Worm (Caenorhabditis elegans) whole organism, late embryonic: ENCODE results near the gene C49F8.14.

Source experiments
- C08G9.2 ChIP-seq: sonication (generic microtip); optimal IDR thresholded peaks from 2 replicates; lab custom pipeline; 2016; ENCODE audit warnings: mild to moderate bottlenecking, missing genetic modification characterization, moderate library complexity, missing compliant biosample characterization
- C38D4.7 ChIP-seq: fragments of 200-800 bp; sonication (Bioruptor generic); optimal IDR thresholded peaks from 2 replicates; lab custom pipeline; 2018; ENCODE audit warnings: mild to moderate bottlenecking, missing genetic modification characterization, moderate library complexity, missing compliant biosample characterization
- K09A11.1 ChIP-seq: sonication (generic microtip); optimal IDR thresholded peaks from 2 replicates; lab custom pipeline; 2017; ENCODE audit warnings: antibody characterized with exemption, mild to moderate bottlenecking, missing genetic modification characterization, missing compliant biosample characterization; ENCODE audit not compliant: insufficient read depth
- T23F11.4 ChIP-seq: fragments of 200-800 bp; sonication (Bioruptor generic); optimal IDR thresholded peaks from 2 replicates; lab custom pipeline; 2018; ENCODE audit warnings: mild to moderate bottlenecking, missing genetic modification characterization, missing compliant biosample characterization
- ama-1 ChIP-seq: fragments of 150-350 bp; optimal IDR thresholded peaks from 2 replicates; lab custom pipeline; 2014
- ceh-14 ChIP-seq: sonication (generic microtip); optimal IDR thresholded peaks from 2 replicates; lab custom pipeline; 2016; ENCODE audit warnings: missing genotype, missing genetic modification characterization, missing compliant biosample characterization
- ceh-18 ChIP-seq: sonication (generic microtip); optimal IDR thresholded peaks from 2 replicates; lab custom pipeline; 2016; ENCODE audit warnings: missing genetic modification characterization, missing compliant biosample characterization
- ceh-19 ChIP-seq: fragments of 200-800 bp; sonication (Bioruptor generic); optimal IDR thresholded peaks from 2 replicates; lab custom pipeline; 2018; ENCODE audit warnings: mild to moderate bottlenecking, missing genetic modification characterization, missing compliant biosample characterization
- ceh-2 ChIP-seq: sonication (generic microtip); optimal IDR thresholded peaks from 2 replicates; lab custom pipeline; 2016; ENCODE audit warnings: missing genotype, missing genetic modification characterization, missing compliant biosample characterization
- ceh-22 ChIP-seq: sonication (generic microtip); optimal IDR thresholded peaks from 2 replicates; lab custom pipeline; 2017; ENCODE audit warnings: missing biosample characterization, missing genetic modification characterization
- ceh-31 ChIP-seq: sonication (generic microtip); optimal IDR thresholded peaks from 2 replicates; lab custom pipeline; 2016; ENCODE audit warnings: missing genetic modification characterization, missing compliant biosample characterization
- ceh-45 ChIP-seq: fragments of 200-800 bp; sonication (Bioruptor generic); IDR thresholded peaks from 2 replicates; pipeline ENCODE4 v1.3.6; 2022; ENCODE audit warnings: missing genetic modification reagents, missing genetic modification characterization, missing compliant biosample characterization
- ceh-48 ChIP-seq: sonication (generic microtip); optimal IDR thresholded peaks from 2 replicates; lab custom pipeline; 2016; ENCODE audit warnings: missing genetic modification characterization, inconsistent platforms, missing compliant biosample characterization
- ceh-6 ChIP-seq: fragments of 200-800 bp; sonication (Bioruptor generic); optimal IDR thresholded peaks from 2 replicates; lab custom pipeline; 2018; ENCODE audit warnings: mild to moderate bottlenecking, missing genetic modification characterization, missing compliant biosample characterization
- ceh-9 ChIP-seq: sonication (generic microtip); optimal IDR thresholded peaks from 2 replicates; lab custom pipeline; 2016; ENCODE audit warnings: mild to moderate bottlenecking, missing genetic modification characterization, inconsistent platforms, missing compliant biosample characterization
- che-1 ChIP-seq: sonication (generic microtip); optimal IDR thresholded peaks from 2 replicates; lab custom pipeline; 2016; ENCODE audit warnings: mild to moderate bottlenecking, missing genetic modification characterization, missing compliant biosample characterization
- dve-1 ChIP-seq: sonication (generic microtip); optimal IDR thresholded peaks from 2 replicates; lab custom pipeline; 2017; ENCODE audit warnings: antibody characterized with exemption, mild to moderate bottlenecking, missing genetic modification characterization, missing compliant biosample characterization
- elt-2 ChIP-seq: sonication (generic microtip); optimal IDR thresholded peaks from 2 replicates; lab custom pipeline; 2016; ENCODE audit warnings: missing genetic modification reagents, missing genetic modification characterization, missing compliant biosample characterization
- eyg-1 ChIP-seq: sonication (generic microtip); optimal IDR thresholded peaks from 2 replicates; lab custom pipeline; 2016; ENCODE audit warnings: missing genotype, missing genetic modification characterization, missing compliant biosample characterization
- fax-1 ChIP-seq: sonication (generic microtip); optimal IDR thresholded peaks from 2 replicates; lab custom pipeline; 2016; ENCODE audit warnings: missing genotype, missing genetic modification characterization, missing compliant biosample characterization
- fkh-10 ChIP-seq: fragments of 150-350 bp; optimal IDR thresholded peaks from 2 replicates; lab custom pipeline; 2014; ENCODE audit warnings: missing biosample characterization, missing genetic modification reagents, missing genetic modification characterization
- fkh-6 ChIP-seq: sonication (generic microtip); optimal IDR thresholded peaks from 2 replicates; lab custom pipeline; 2016; ENCODE audit warnings: missing genetic modification characterization, missing compliant biosample characterization
- hlh-13 ChIP-seq: fragments of 200-800 bp; sonication (Bioruptor generic); optimal IDR thresholded peaks from 2 replicates; lab custom pipeline; 2018; ENCODE audit warnings: mild to moderate bottlenecking, missing genetic modification characterization, missing compliant biosample characterization
- hlh-30 ChIP-seq: sonication (generic microtip); optimal IDR thresholded peaks from 2 replicates; lab custom pipeline; 2017; ENCODE audit warnings: antibody characterized with exemption, missing genetic modification characterization, missing compliant biosample characterization; ENCODE audit not compliant: insufficient read depth
- hlh-6 ChIP-seq: sonication (generic microtip); optimal IDR thresholded peaks from 2 replicates; lab custom pipeline; 2016; ENCODE audit warnings: missing genotype, missing genetic modification characterization, missing compliant biosample characterization
- hlh-8 ChIP-seq: sonication (generic microtip); optimal IDR thresholded peaks from 2 replicates; lab custom pipeline; 2016; ENCODE audit warnings: missing genotype, missing genetic modification characterization, missing compliant biosample characterization
- nfya-1 ChIP-seq: sonication (generic microtip); optimal IDR thresholded peaks from 2 replicates; lab custom pipeline; 2017; ENCODE audit warnings: missing genetic modification characterization, mild to moderate bottlenecking, missing compliant biosample characterization, antibody characterized with exemption, moderate library complexity
- nhr-11 ChIP-seq: fragments of 150-350 bp; optimal IDR thresholded peaks from 2 replicates; lab custom pipeline; 2014; ENCODE audit warnings: missing biosample characterization, missing genetic modification characterization
- npax-4 ChIP-seq: sonication (generic microtip); optimal IDR thresholded peaks from 2 replicates; lab custom pipeline; 2016; ENCODE audit warnings: missing genetic modification characterization, missing compliant biosample characterization
- odd-2 ChIP-seq: sonication (generic microtip); optimal IDR thresholded peaks from 2 replicates; lab custom pipeline; 2017; ENCODE audit warnings: antibody characterized with exemption, mild to moderate bottlenecking, missing genetic modification characterization, missing compliant biosample characterization
- pat-9 ChIP-seq: fragments of 200-800 bp; sonication (Bioruptor generic); optimal IDR thresholded peaks from 2 replicates; lab custom pipeline; 2018; ENCODE audit warnings: mild to moderate bottlenecking, missing genetic modification characterization, moderate library complexity, missing compliant biosample characterization
- pax-1 ChIP-seq: fragments of 150-350 bp; optimal IDR thresholded peaks from 2 replicates; lab custom pipeline; 2014; ENCODE audit warnings: missing biosample characterization, missing genetic modification characterization
- pqm-1 ChIP-seq: sonication (generic microtip); optimal IDR thresholded peaks from 2 replicates; lab custom pipeline; 2016; ENCODE audit warnings: missing genetic modification characterization, missing compliant biosample characterization
- ref-2 ChIP-seq: sonication (generic microtip); optimal IDR thresholded peaks from 2 replicates; lab custom pipeline; 2016; ENCODE audit warnings: missing genetic modification characterization, missing compliant biosample characterization
- rnt-1 ChIP-seq: sonication (generic microtip); optimal IDR thresholded peaks from 2 replicates; lab custom pipeline; 2016; ENCODE audit warnings: missing genetic modification characterization, missing compliant biosample characterization
- sdc-2 ChIP-seq: sonication (generic microtip); optimal IDR thresholded peaks from 2 replicates; lab custom pipeline; 2016; ENCODE audit warnings: missing genotype, missing genetic modification characterization, missing compliant biosample characterization
- sox-2 ChIP-seq: fragments of 200-800 bp; sonication (Bioruptor generic); IDR thresholded peaks from 2 replicates; pipeline ENCODE4 v1.3.6; 2022; ENCODE audit warnings: missing genetic modification reagents, missing genetic modification characterization, missing compliant biosample characterization
- syd-9 ChIP-seq: sonication (generic microtip); optimal IDR thresholded peaks from 2 replicates; lab custom pipeline; 2016; ENCODE audit warnings: mild to moderate bottlenecking, missing genetic modification characterization, moderate library complexity, missing compliant biosample characterization
- tbx-2 ChIP-seq: sonication (generic microtip); optimal IDR thresholded peaks from 2 replicates; lab custom pipeline; 2016; ENCODE audit warnings: missing genetic modification characterization, missing compliant biosample characterization
- tbx-7 ChIP-seq: sonication (generic microtip); optimal IDR thresholded peaks from 2 replicates; lab custom pipeline; 2016; ENCODE audit warnings: missing genotype, missing genetic modification characterization, missing compliant biosample characterization
- unc-42 ChIP-seq: sonication (generic microtip); optimal IDR thresholded peaks from 2 replicates; lab custom pipeline; 2016; ENCODE audit warnings: missing genotype, missing genetic modification characterization, missing compliant biosample characterization
- unc-55 ChIP-seq: sonication (generic microtip); optimal IDR thresholded peaks from 2 replicates; lab custom pipeline; 2017; ENCODE audit warnings: missing biosample characterization, missing genetic modification reagents, missing genetic modification characterization
- zip-5 ChIP-seq: sonication (generic microtip); optimal IDR thresholded peaks from 2 replicates; lab custom pipeline; 2016; ENCODE audit warnings: missing genetic modification characterization, missing compliant biosample characterization
- ztf-16 ChIP-seq: sonication (generic microtip); optimal IDR thresholded peaks from 2 replicates; lab custom pipeline; 2017; ENCODE audit warnings: missing genetic modification characterization, missing compliant biosample characterization

C49F8.14 gene

DNA sequence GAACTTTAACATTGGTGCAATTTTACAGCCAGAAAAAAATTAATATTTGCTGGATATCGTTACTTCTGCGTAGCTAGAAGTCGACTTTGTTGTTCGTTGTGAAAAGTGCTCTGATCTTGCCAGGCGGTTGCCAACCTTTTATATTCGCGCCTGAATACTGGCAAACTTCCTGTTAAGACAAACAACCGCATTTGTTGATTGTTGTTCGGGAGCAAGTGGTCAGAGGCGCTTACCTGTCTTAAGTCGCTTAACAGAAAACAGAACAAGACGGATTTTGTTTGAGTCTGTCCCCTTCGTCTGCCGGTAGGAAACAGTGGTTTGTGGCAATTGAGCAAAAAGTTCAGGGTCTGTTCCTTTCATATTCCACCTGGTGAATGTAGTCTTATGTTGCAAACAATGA is 14.3 kb downstream of the C49F8.14 start, which contains the start of gene C49F8.15:
Gene C49F8.15, minus strand, starts transcription at position 101 of the 400 bp plus-strand sequence.
- TF ChIP-seq eyg-1 (tag; lab: Kevin White, UChicago) (no peak), tbx-2 (tag; lab: Kevin White, UChicago) (no peak), ceh-9 (no peak), hlh-8 (tag; lab: Kevin White, UChicago) (no peak), fkh-6 (no peak), pat-9 (tag; lab: Kevin White, UChicago) (no peak), ama-1 (lab: Kevin White, UChicago) (no peak), K09A11.1 (tag; lab: Kevin White, UChicago) (no peak), pqm-1 (tag; lab: Kevin White, UChicago) (no peak), rnt-1 (tag; lab: Kevin White, UChicago) (no peak), npax-4 (tag; lab: Kevin White, UChicago) (no peak), hlh-13 (GFP tag; lab: Kevin White, UChicago) (no peak), zip-5 (tag; lab: Kevin White, UChicago) (no peak), ceh-2 (tag; lab: Kevin White, UChicago) (no peak), sdc-2 (tag; lab: Kevin White, UChicago) (no peak), pax-1 (tag; lab: Kevin White, UChicago) (no peak)

DNA sequence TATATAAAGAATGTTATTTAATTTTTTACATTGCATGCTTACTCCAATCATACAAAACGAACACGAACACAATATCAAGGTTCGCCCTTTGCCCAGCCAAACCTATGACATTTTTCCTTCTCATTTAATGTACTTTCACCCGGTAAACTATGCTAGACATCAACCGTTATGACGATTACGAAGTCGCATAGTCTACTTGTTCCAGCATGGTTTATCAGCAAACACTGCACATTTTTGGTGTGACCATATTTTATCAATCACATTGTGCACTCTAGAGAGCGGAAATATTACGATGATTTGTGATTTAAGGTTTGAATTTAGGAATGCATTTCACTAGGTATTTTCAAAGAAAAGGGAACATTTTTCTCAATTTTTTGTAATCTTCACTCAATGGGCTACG is 16.1 kb downstream of the C49F8.14 start:
- TF ChIP-seq sox-2 (GFP tag; lab: Robert Waterston, UW) (no peak), unc-55 (GFP tag; lab: Kevin White, UChicago) (no peak), tbx-7 (tag; lab: Kevin White, UChicago) (no peak), elt-2 (tag; lab: Kevin White, UChicago) (peak; percentile 43)

DNA sequence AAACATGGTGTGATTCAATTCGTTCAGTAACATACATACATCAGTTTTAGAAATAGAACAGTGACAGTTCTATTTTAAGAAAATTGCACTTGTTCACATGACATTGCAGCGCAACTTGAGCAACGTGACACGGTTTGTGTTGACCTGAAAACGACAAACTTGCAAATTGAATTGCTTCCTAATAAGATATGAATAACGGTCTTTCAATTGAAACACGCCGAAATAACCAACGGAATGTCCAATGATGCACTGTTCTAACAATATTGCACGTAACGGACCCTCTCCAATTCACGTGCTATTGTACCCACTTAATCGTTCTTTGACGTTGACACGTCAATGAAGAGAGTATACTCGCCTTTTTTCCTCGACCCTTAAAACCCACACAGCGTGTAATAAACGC is 16.9 kb downstream of the C49F8.14 start:
- TF ChIP-seq ceh-45 (GFP tag; lab: Robert Waterston, UW) (no peak), nfya-1 (no peak), T23F11.4 (no peak), ref-2 (tag; lab: Kevin White, UChicago) (no peak), pqm-1 (tag; lab: Kevin White, UChicago) (no peak), pat-9 (tag; lab: Kevin White, UChicago) (no peak), nhr-11 (no peak), rnt-1 (tag; lab: Kevin White, UChicago) (no peak), ceh-22 (tag; lab: Kevin White, UChicago) (no peak), unc-42 (tag; lab: Kevin White, UChicago) (no peak), C38D4.7 (no peak)

DNA sequence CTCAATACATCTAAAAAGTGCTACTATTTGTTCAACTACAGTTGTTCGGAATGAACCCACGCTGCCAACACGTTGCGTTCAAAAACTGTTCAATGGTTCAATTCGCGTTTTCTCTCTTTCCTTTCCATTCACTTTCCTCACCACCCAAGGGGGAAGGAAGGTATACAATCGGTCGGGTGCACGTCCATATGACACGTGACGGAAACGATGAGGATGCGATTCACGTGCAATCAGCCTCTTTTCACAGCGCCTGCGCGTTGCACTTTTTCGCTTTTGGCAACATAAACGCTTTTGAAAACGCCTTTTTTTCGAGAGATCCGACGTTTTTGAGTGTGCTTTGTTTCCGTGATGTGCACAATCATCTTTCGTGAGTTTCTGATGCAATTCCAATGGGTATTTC is 18.2 kb downstream of the C49F8.14 start:
- TF ChIP-seq ref-2 (tag; lab: Kevin White, UChicago) (no peak), ceh-18 (tag; lab: Kevin White, UChicago) (peak; percentile 59), tbx-2 (tag; lab: Kevin White, UChicago) (peak; percentile 22), ceh-2 (tag; lab: Kevin White, UChicago) (no peak), ceh-19 (GFP tag; lab: Kevin White, UChicago) (no peak), elt-2 (tag; lab: Kevin White, UChicago) (no peak), fkh-10 (GFP tag; lab: Kevin White, UChicago) (no peak), ceh-31 (tag; lab: Kevin White, UChicago) (peak; percentile 2), unc-55 (GFP tag; lab: Kevin White, UChicago) (no peak), hlh-30 (tag; lab: Kevin White, UChicago) (peak; percentile 93), unc-42 (tag; lab: Kevin White, UChicago) (no peak)

DNA sequence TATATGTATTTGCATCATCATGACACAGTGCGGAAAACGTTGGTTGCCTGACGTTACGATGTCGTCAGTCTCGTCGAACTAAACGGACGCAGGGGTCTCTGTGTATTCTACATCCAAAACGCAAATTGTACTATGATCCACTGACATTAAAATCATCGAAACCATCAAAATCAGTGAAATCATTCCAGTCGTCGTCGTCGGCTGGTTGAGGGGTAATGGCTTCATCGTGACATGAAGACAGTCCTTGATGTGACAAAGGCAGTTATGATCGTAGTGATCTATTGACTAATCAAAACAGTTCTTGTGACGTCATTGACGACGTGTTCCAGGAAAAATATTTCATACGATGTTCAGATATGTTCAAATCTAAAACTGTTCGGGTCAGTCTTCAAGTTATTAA is 19.1 kb downstream of the C49F8.14 start:
- TF ChIP-seq ceh-48, result no peak
- no peak for TF ChIP-seq sox-2 (GFP tag; lab: Robert Waterston, UW)
- TF ChIP-seq hlh-6 (tag; lab: Kevin White, UChicago), result no peak
- no peak for TF ChIP-seq nfya-1
- no peak for TF ChIP-seq odd-2 (tag; lab: Kevin White, UChicago)
- no peak for TF ChIP-seq ceh-31 (tag; lab: Kevin White, UChicago)
- no peak for TF ChIP-seq fax-1 (tag; lab: Kevin White, UChicago)
- TF ChIP-seq C08G9.2 (tag; lab: Kevin White, UChicago), result no peak
- no peak for TF ChIP-seq dve-1 (tag; lab: Kevin White, UChicago)
- TF ChIP-seq fkh-6, result no peak
- no peak for TF ChIP-seq ztf-16 (tag; lab: Kevin White, UChicago)
- no peak for TF ChIP-seq che-1
- no peak for TF ChIP-seq tbx-2 (tag; lab: Kevin White, UChicago)
- no peak for TF ChIP-seq ceh-45 (GFP tag; lab: Robert Waterston, UW)
- no peak for TF ChIP-seq ceh-6 (GFP tag; lab: Kevin White, UChicago)
- TF ChIP-seq ceh-14 (tag; lab: Kevin White, UChicago), result no peak
- TF ChIP-seq hlh-13 (GFP tag; lab: Kevin White, UChicago), result no peak
- no peak for TF ChIP-seq syd-9 (tag; lab: Kevin White, UChicago)
